Worm (Caenorhabditis elegans) whole organism, L3 larva: ENCODE data around the gene F26F2.11.

Experiments
- R02D3.7 ChIP-seq: fragments of 150-350 bp; optimal IDR thresholded peaks from 2 replicates; lab custom pipeline; 2014; ENCODE audit warnings: missing biosample characterization, missing genetic modification characterization
- ZK546.5 ChIP-seq: sonication (generic microtip); optimal IDR thresholded peaks from 2 replicates; lab custom pipeline; 2017; ENCODE audit warnings: missing biosample characterization, missing genetic modification characterization
- egl-27 ChIP-seq: sonication (generic microtip); optimal IDR thresholded peaks from 4 replicates; lab custom pipeline; 2017; ENCODE audit warnings: missing biosample characterization, missing genetic modification reagents, missing genetic modification characterization
- elt-1 ChIP-seq: fragments of 150-350 bp; optimal IDR thresholded peaks from 2 replicates; lab custom pipeline; 2014; ENCODE audit warnings: missing biosample characterization, missing genetic modification characterization
- fkh-10 ChIP-seq: sonication (generic microtip); optimal IDR thresholded peaks from 2 replicates; lab custom pipeline; 2017; ENCODE audit warnings: missing biosample characterization, missing genetic modification reagents, missing genetic modification characterization
- fos-1 ChIP-seq: fragments of 150-350 bp; optimal IDR thresholded peaks from 2 replicates; lab custom pipeline; 2014; ENCODE audit warnings: missing biosample characterization, missing genetic modification characterization
- nhr-11 ChIP-seq: fragments of 150-350 bp; optimal IDR thresholded peaks from 2 replicates; lab custom pipeline; 2014; ENCODE audit warnings: missing biosample characterization, missing genetic modification characterization
- nhr-237 ChIP-seq: fragments of 150-350 bp; optimal IDR thresholded peaks from 2 replicates; lab custom pipeline; 2014; ENCODE audit warnings: missing biosample characterization, missing genetic modification characterization
- pha-4 ChIP-seq: fragments of 150-350 bp; optimal IDR thresholded peaks from 2 replicates; lab custom pipeline; 2014; ENCODE audit warnings: missing biosample characterization, missing genetic modification reagents, missing genetic modification characterization
- tbx-2 ChIP-seq: sonication (generic microtip); optimal IDR thresholded peaks from 2 replicates; lab custom pipeline; 2016; ENCODE audit warnings: mild to moderate bottlenecking, missing genetic modification characterization, missing compliant biosample characterization
- unc-62 ChIP-seq: fragments of 150-350 bp; sonication (generic microtip); optimal IDR thresholded peaks from 4 replicates; lab custom pipeline; 2014; ENCODE audit warnings: missing biosample characterization, missing genetic modification reagents, missing genetic modification characterization

ce11 chrV:20561795-20562194 is 33.8 kb downstream of the F26F2.11 start, which contains the start of gene F26F2.1:
- no peak for TF ChIP-seq tbx-2
- TF ChIP-seq ZK546.5 (tag; lab: Kevin White, UChicago): no peak
- TF ChIP-seq fos-1 (tag; lab: Kevin White, UChicago): no peak
- no peak for TF ChIP-seq elt-1 (tag; lab: Kevin White, UChicago)
- no peak for TF ChIP-seq pha-4 (tag; lab: Kevin White, UChicago)
- no peak for TF ChIP-seq egl-27 (tag; lab: Kevin White, UChicago)
- TF ChIP-seq fkh-10: no peak
- TF ChIP-seq nhr-11 (tag; lab: Kevin White, UChicago): no peak
- TF ChIP-seq R02D3.7 (tag; lab: Kevin White, UChicago): no peak
- TF ChIP-seq nhr-237 (tag; lab: Kevin White, UChicago): no peak
- TF ChIP-seq unc-62 (GFP tag; lab: Kevin White, UChicago): no peak
